Worm (Caenorhabditis elegans) whole organism, midembryonic: Measurements from ENCODE around the gene nhr-219.

ENCODE experiments used
- cog-1 ChIP-seq: sonication (generic microtip); optimal IDR thresholded peaks from 2 replicates; lab custom pipeline; 2016; ENCODE audit warnings: missing genetic modification characterization, missing compliant biosample characterization
- flt-1 ChIP-seq: fragments of 200-800 bp; sonication (Bioruptor generic); IDR thresholded peaks from 2 replicates; pipeline ENCODE4 v1.3.6; 2022; ENCODE audit warnings: missing genetic modification characterization, missing compliant biosample characterization
- klf-2 ChIP-seq: fragments of 200-800 bp; sonication (Bioruptor generic); conservative IDR thresholded peaks from 2 replicates; pipeline ENCODE4 v1.3.6; 2022; ENCODE audit warnings: missing genetic modification reagents, missing genetic modification characterization, missing compliant biosample characterization
- med-1 ChIP-seq: sonication (generic microtip); optimal IDR thresholded peaks from 2 replicates; lab custom pipeline; 2017; ENCODE audit warnings: missing genetic modification characterization, mild to moderate bottlenecking, missing compliant biosample characterization, antibody characterized with exemption, missing genetic modification reagents; ENCODE audit not compliant: insufficient read depth
- ref-1 ChIP-seq: fragments of 200-800 bp; sonication (Bioruptor generic); conservative IDR thresholded peaks from 2 replicates; pipeline ENCODE4 v1.3.6; 2022; ENCODE audit warnings: missing genetic modification reagents, missing genetic modification characterization, missing compliant biosample characterization
- tab-1 ChIP-seq: fragments of 200-800 bp; sonication (Bioruptor generic); IDR thresholded peaks from 2 replicates; pipeline ENCODE4 v1.3.6; 2022; ENCODE audit warnings: missing genetic modification characterization, missing compliant biosample characterization
- ztf-23 ChIP-seq: fragments of 200-800 bp; sonication (Bioruptor generic); IDR thresholded peaks from 2 replicates; pipeline ENCODE4 v1.3.6; 2022; ENCODE audit warnings: missing genetic modification reagents, missing genetic modification characterization, missing compliant biosample characterization
- ztf-29 ChIP-seq: fragments of 200-800 bp; sonication (Bioruptor generic); IDR thresholded peaks from 2 replicates; pipeline ENCODE4 v1.3.6; 2022; ENCODE audit warnings: missing genetic modification reagents, missing genetic modification characterization, missing compliant biosample characterization

DNA sequence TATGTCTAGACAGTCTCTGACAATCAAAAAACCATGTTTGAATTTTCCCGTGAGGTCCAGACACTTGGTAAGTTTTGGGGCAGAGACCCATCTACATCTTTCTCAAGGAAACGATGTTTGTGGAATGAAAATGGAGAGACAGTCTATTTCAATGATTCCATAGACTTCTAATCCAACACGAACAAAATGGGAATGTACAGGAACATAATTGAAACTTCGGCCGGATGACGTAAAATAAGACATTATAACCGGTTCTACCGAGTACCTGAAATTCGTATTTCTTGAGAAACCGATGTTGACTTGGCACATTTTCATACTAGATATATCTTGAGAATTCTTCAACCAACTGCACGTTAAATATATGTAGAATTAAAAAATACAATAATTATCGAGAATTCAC lies 22.1 kb upstream of the nhr-219 start, which contains the start of gene str-87:
- TF ChIP-seq ztf-29 (no peak), ztf-23 (no peak), cog-1 (tag; lab: Kevin White, UChicago) (no peak), med-1 (GFP tag; lab: Kevin White, UChicago) (no peak), ref-1 (GFP tag; lab: Robert Waterston, UW) (no peak), flt-1 (GFP tag; lab: Robert Waterston, UW) (no peak), tab-1 (no peak), klf-2 (GFP tag; lab: Robert Waterston, UW) (no peak)
